Worm (Caenorhabditis elegans) whole organism, early embryonic: Measurements from ENCODE around the gene ifb-1.
"Not testable (repeated sequence)": the region's sequence is repeated elsewhere in the genome, so short reads cannot be mapped to it uniquely, and the experiment has no call there.

ENCODE experiments used
- B0310.2 ChIP-seq: sonication (generic microtip); optimal IDR thresholded peaks from 2 replicates; lab custom pipeline; 2016; ENCODE audit warnings: mild to moderate bottlenecking, missing genetic modification characterization, missing compliant biosample characterization
- F13C5.2 ChIP-seq: sonication (generic microtip); optimal IDR thresholded peaks from 2 replicates; lab custom pipeline; 2017; ENCODE audit warnings: mild to moderate bottlenecking, missing genetic modification characterization, inconsistent platforms, missing compliant biosample characterization
- aly-1 ChIP-seq: sonication (generic microtip); optimal IDR thresholded peaks from 2 replicates; lab custom pipeline; 2016; ENCODE audit warnings: missing genetic modification characterization, missing compliant biosample characterization
- ama-1 ChIP-seq: fragments of 150-350 bp; optimal IDR thresholded peaks from 2 replicates; lab custom pipeline; 2014
- ceh-13 ChIP-seq: fragments of 200-800 bp; sonication (Bioruptor generic); optimal IDR thresholded peaks from 2 replicates; lab custom pipeline; 2018; ENCODE audit warnings: mild to moderate bottlenecking, missing genetic modification characterization, missing compliant biosample characterization
- ceh-36 ChIP-seq: sonication (generic microtip); optimal IDR thresholded peaks from 2 replicates; lab custom pipeline; 2016; ENCODE audit warnings: missing genetic modification characterization, inconsistent platforms, missing compliant biosample characterization
- ets-7 ChIP-seq: sonication (generic microtip); optimal IDR thresholded peaks from 2 replicates; lab custom pipeline; 2016; ENCODE audit warnings: missing genotype, missing genetic modification characterization, missing compliant biosample characterization
- flt-1 ChIP-seq: fragments of 200-800 bp; sonication (Bioruptor generic); IDR thresholded peaks from 2 replicates; pipeline ENCODE4 v1.3.6; 2022; ENCODE audit warnings: missing genetic modification characterization, missing compliant biosample characterization
- hmbx-1 ChIP-seq: sonication (generic microtip); optimal IDR thresholded peaks from 2 replicates; lab custom pipeline; 2016; ENCODE audit warnings: mild to moderate bottlenecking, missing genetic modification characterization, missing compliant biosample characterization
- hmg-4 ChIP-seq: fragments of 200-800 bp; sonication (Bioruptor generic); optimal IDR thresholded peaks from 2 replicates; lab custom pipeline; 2018; ENCODE audit warnings: mild to moderate bottlenecking, missing genetic modification characterization, missing compliant biosample characterization
- hnd-1 ChIP-seq: sonication (generic microtip); optimal IDR thresholded peaks from 2 replicates; lab custom pipeline; 2016; ENCODE audit warnings: missing genetic modification characterization, missing compliant biosample characterization
- pes-1 ChIP-seq: fragments of 200-800 bp; sonication (Bioruptor generic); IDR thresholded peaks from 2 replicates; pipeline ENCODE4 v1.3.6; 2022; ENCODE audit warnings: missing genetic modification reagents, missing genetic modification characterization, missing compliant biosample characterization
- scrt-1 ChIP-seq: fragments of 200-800 bp; sonication (Bioruptor generic); IDR thresholded peaks from 2 replicates; pipeline ENCODE4 v1.3.6; 2022; ENCODE audit warnings: missing genetic modification characterization, missing compliant biosample characterization
- sea-1 ChIP-seq: fragments of 200-800 bp; sonication (Bioruptor generic); conservative IDR thresholded peaks from 2 replicates; pipeline ENCODE4 v1.3.6; 2022; ENCODE audit warnings: missing genetic modification characterization, missing compliant biosample characterization
- tbx-11 ChIP-seq: fragments of 200-800 bp; sonication (Bioruptor generic); IDR thresholded peaks from 2 replicates; pipeline ENCODE4 v1.3.6; 2022; ENCODE audit warnings: missing genetic modification characterization, missing compliant biosample characterization
- tbx-37 ChIP-seq: fragments of 200-800 bp; sonication (Bioruptor generic); conservative IDR thresholded peaks from 2 replicates; pipeline ENCODE4 v1.3.6; 2022; ENCODE audit warnings: missing genetic modification reagents, missing genetic modification characterization, missing compliant biosample characterization
- tra-4 ChIP-seq: sonication (generic microtip); optimal IDR thresholded peaks from 2 replicates; lab custom pipeline; 2017; ENCODE audit warnings: missing genetic modification characterization, missing compliant biosample characterization

The ifb-1 gene

DNA sequence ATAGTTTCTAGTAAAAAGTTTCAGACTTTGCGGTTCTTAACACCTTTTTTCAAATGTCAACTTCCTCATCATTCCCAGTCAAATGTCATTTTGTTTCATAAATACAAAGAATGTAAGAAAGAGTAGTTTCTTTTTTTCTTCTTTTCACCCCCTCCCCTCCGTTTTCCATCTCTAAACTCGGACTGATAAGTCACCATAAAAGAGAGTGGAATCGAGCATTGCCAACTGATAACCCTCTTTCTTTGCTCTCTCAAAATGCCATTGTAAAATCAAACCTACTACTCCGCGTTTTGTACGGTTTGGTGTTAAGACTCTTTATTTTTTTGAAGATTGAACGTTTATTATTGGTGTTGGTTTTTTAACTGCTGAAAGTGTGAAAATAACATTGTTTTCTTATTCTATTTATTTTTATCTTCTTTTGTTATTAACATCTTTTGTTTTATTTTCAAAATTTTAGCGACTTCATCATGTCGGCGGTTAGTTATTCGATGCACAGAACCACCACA lies 15.6 kb upstream of the ifb-1 start, which contains the start of gene ifb-2:
ifb-2 (plus strand) TSS at position 456 of the 506 bp plus-strand sequence.
- TF ChIP-seq B0310.2 (tag; lab: Kevin White, UChicago) (no peak), aly-1 (tag; lab: Kevin White, UChicago) (no peak), ama-1 (lab: Kevin White, UChicago) (no peak), hmbx-1 (tag; lab: Kevin White, UChicago) (no peak), ceh-13 (GFP tag; lab: Kevin White, UChicago) (no peak), tra-4 (tag; lab: Kevin White, UChicago) (no peak), F13C5.2 (tag; lab: Kevin White, UChicago) (no peak), tbx-11 (GFP tag; lab: Robert Waterston, UW) (no peak), tbx-37 (GFP tag; lab: Robert Waterston, UW) (no peak), scrt-1 (no peak), ets-7 (tag; lab: Kevin White, UChicago) (no peak), hnd-1 (no peak), hmg-4 (GFP tag; lab: Kevin White, UChicago) (no peak), sea-1 (GFP tag; lab: Robert Waterston, UW) (no peak), pes-1 (GFP tag; lab: Robert Waterston, UW) (no peak), ceh-36 (tag; lab: Kevin White, UChicago) (no peak), flt-1 (no peak)

DNA sequence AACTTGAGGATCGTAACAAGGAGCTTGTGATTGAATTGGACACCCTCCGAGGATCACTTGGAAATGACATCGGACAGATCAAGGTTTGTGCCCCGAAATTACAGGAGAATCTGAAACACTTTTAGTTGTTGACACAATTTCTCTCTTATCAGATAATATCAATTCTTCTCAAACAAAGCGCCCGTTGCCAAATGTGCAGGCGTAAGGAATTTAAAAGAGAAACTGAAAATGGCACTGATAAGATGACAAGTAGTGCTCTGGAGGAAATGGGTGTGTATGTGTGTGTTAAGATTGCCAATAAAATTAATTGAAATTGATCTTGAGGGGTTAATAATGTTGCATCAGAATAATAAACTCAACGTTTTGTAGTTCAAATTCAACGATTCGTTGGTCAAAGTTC lies 14.1 kb upstream of the ifb-1 start:
- TF ChIP-seq B0310.2 (tag; lab: Kevin White, UChicago) (no peak), hmbx-1 (tag; lab: Kevin White, UChicago) (no peak), tra-4 (tag; lab: Kevin White, UChicago) (no peak), flt-1 (no peak), ceh-36 (tag; lab: Kevin White, UChicago) (no peak), scrt-1 (no peak), hmg-4 (GFP tag; lab: Kevin White, UChicago) (no peak), tbx-37 (GFP tag; lab: Robert Waterston, UW) (no peak), ets-7 (tag; lab: Kevin White, UChicago) (no peak), aly-1 (tag; lab: Kevin White, UChicago) (no peak), sea-1 (GFP tag; lab: Robert Waterston, UW) (no peak)

DNA sequence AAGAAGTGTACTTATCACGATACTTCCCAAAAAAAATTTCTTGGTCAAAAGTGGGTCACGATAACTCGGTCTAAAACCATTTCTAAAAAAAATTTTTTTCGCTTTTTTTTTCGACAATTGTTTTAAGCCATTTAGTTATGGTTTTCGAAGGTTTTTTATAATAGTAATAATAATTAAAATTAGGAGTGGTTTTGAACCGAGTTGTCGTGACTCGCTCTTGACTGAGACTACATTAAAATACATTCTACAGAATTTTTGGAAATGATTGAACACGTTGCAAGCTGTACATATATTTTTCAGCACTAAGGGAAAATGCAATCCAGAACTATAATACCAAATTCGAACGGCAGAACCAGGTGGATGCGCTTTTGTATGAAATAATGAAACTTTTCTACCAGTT lies 11.2 kb upstream of the ifb-1 start, which contains the start of gene F10C1.8:
F10C1.8 (plus strand) TSS at position 301 of the 400 bp plus-strand sequence.
- TF ChIP-seq B0310.2 (tag; lab: Kevin White, UChicago) (no peak), ets-7 (tag; lab: Kevin White, UChicago) (no peak), scrt-1 (no peak)

DNA sequence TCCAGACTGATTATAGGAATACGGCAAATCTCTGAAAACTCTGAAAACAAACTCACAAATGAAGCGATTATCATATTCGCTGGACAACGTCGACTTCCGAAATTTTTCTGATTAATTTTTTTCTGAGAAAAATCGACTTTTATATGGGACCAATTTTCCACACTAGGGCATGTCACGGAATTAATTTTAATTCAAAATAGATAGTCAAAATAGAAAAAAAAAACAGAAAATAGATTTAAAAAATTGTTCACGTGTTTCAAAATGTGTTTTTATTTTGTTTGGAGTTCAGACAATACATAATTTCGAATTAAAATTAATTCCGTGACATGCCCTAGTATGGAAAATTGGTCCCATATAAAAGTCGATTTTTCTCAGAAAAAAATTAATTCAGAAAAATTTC lies 7.8 kb upstream of the ifb-1 start, which contains the start of the genes F10C1.3 and F10C1.23:
F10C1.3 (minus strand) TSS at position 101 of the 400 bp plus-strand sequence.
F10C1.23 (plus strand) TSS at position 385 of the 400 bp plus-strand sequence.
- not testable (repeated sequence) for TF ChIP-seq pes-1 (GFP tag; lab: Robert Waterston, UW); aly-1 (tag; lab: Kevin White, UChicago); F13C5.2 (tag; lab: Kevin White, UChicago)

DNA sequence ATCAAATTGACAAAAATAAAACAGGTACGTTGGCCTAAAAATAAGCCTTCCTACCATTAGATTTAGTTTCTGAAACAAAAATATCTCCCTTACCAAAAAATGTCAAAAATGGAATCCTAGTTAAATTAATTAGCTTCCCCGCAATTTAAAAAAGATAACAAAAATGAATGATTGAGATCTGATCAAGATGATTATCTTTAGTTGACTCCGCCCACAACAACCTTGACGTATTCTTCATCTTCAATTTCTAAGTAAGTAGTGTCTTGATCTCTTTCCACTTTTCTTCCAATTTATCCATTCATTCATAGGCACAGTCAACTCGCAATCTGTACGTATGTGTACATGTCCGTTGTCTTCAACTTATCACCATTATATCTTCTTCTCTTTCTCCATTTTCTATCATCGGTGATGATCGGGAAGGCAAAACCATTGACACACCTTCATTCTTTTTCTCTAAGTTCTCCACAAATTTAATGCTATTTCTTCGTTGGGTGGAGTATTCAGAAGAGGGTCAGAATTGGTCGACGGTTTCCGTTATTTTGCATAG lies 2.9 kb downstream of the ifb-1 start:
- no peak for TF ChIP-seq B0310.2 (tag; lab: Kevin White, UChicago)
- TF ChIP-seq ceh-13 (GFP tag; lab: Kevin White, UChicago), result no peak
- TF ChIP-seq F13C5.2 (tag; lab: Kevin White, UChicago), result no peak
- TF ChIP-seq hmbx-1 (tag; lab: Kevin White, UChicago), result no peak
- no peak for TF ChIP-seq ceh-36 (tag; lab: Kevin White, UChicago)
- no peak for TF ChIP-seq scrt-1
- no peak for TF ChIP-seq sea-1 (GFP tag; lab: Robert Waterston, UW)
- TF ChIP-seq ets-7 (tag; lab: Kevin White, UChicago), result no peak

DNA sequence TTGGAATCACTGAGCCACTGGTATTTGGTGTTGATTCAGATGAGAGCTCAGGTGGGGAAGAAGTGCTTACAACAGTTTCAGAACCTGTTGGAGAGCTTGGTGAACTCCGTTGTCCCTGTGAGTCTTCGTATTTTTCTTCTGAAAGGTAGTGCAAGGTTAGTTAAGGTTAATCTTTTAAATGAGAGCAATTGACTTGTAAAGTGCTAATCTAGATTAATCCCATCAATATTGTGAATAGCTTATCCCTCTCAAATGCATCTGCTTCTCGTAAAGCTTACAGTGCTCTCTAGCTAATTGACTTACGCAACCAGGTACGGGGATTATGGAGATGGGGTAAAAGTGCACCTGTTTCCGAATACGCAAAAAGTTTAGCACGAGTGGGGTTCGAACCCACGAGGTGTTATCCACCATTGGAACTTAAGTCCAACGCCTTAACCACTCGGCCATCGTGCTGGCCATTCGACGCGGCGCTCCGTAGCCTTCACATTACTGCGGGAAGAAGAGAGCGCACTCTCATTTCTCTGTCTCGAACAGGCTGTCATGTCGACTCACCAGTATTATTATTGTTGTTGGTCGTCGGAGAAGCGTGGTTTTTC lies 7.2 kb downstream of the ifb-1 start:
- peak; percentile 47 for TF ChIP-seq B0310.2 (tag; lab: Kevin White, UChicago)
- TF ChIP-seq pes-1 (GFP tag; lab: Robert Waterston, UW), result peak; percentile 78
- peak; percentile 56; the same call in 1 of the 2 replicates for TF ChIP-seq flt-1
- peak; percentile 59 for TF ChIP-seq hnd-1
- no peak for TF ChIP-seq ama-1 (lab: Kevin White, UChicago)
- peak; percentile 66 for TF ChIP-seq F13C5.2 (tag; lab: Kevin White, UChicago)
- TF ChIP-seq ceh-13 (GFP tag; lab: Kevin White, UChicago), result peak; percentile 38
- TF ChIP-seq hmg-4 (GFP tag; lab: Kevin White, UChicago), result peak; percentile 62
- peak; percentile 75 for TF ChIP-seq scrt-1
- peak; percentile 78 for TF ChIP-seq tbx-11 (GFP tag; lab: Robert Waterston, UW)
- TF ChIP-seq sea-1 (GFP tag; lab: Robert Waterston, UW), result no peak
- peak; percentile 64 for TF ChIP-seq tbx-37 (GFP tag; lab: Robert Waterston, UW)
- no peak for TF ChIP-seq tra-4 (tag; lab: Kevin White, UChicago)
- no peak for TF ChIP-seq ets-7 (tag; lab: Kevin White, UChicago)
- no peak for TF ChIP-seq hmbx-1 (tag; lab: Kevin White, UChicago)
- no peak for TF ChIP-seq aly-1 (tag; lab: Kevin White, UChicago)
- TF ChIP-seq ceh-36 (tag; lab: Kevin White, UChicago), result peak; percentile 89

DNA sequence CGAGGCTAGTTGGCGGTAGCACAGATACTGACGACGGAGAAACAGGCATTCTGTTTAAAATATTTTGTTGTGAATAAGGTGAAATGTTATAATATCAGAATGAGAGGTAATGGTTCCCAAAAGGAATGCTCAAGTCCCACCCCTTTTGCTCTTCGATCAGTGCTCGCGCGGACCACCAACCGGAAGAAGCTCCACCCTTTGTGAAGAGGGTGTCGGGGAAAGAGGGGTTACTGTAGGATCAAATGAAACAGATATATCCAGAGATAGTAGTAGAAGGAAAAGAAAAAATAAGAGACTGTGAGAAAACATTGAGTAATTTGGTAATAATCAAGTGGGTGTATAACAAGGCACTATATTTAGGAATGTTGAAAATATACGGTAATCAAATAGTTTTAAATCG lies 8.7 kb downstream of the ifb-1 start, which contains the start of the genes dmd-5 and F10C1.1:
dmd-5 (minus strand) TSS at position 101 of the 400 bp plus-strand sequence.
F10C1.1 (plus strand) TSS at position 110 of the 400 bp plus-strand sequence.
- TF ChIP-seq hmbx-1 (tag; lab: Kevin White, UChicago), result no peak
- TF ChIP-seq aly-1 (tag; lab: Kevin White, UChicago), result no peak
- no peak for TF ChIP-seq tra-4 (tag; lab: Kevin White, UChicago)
- TF ChIP-seq tbx-37 (GFP tag; lab: Robert Waterston, UW), result no peak
- TF ChIP-seq ama-1 (lab: Kevin White, UChicago), result no peak
- no peak for TF ChIP-seq ceh-36 (tag; lab: Kevin White, UChicago)
- TF ChIP-seq tbx-11 (GFP tag; lab: Robert Waterston, UW), result no peak
